Fruit fly (Drosophila melanogaster) S2 (cell line): ENCODE measurements around the gene Pfdn2.

ENCODE experiments used
- CG8478 ChIP-seq: fragments of >200 bp; optimal IDR thresholded peaks from 2 replicates; lab custom pipeline; 2018
- CTCF ChIP-seq, 2 experiments: fragments of >200 bp; optimal IDR thresholded peaks; 2 replicates each; lab custom pipeline; 2018

DNA sequence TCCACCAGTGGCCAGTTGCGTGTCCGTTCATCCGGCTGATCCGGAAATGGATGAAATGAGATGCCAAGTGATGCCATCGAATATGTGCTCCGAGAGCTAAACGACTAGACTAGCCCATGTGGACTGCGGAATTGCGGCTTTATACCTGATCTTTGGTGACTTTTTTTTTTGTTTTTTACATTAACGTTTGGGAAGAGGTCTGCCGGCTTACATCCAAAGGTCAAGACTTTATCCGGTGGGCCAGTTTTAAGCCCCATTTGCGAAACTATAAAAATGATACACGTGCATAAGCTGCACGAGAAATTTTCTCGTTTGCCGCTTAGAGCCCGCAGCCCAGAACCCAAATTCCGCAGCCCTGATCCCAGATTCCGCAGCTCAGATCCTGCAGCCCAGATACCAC is 28.7 kb upstream of the Pfdn2 start, which contains the start of gene Elo68alpha:
- TF ChIP-seq CTCF (optimal IDR thresholded peaks at IDR 0.05; lab: Kevin White, UChicago) (no peak), CG8478 (lab: Kevin White, UChicago) (no peak)
